Fruit fly (Drosophila melanogaster) whole organism, adult: ENCODE measurements around the gene lbl.

ENCODE experiments used
- CG12768 ChIP-seq: fragments of 200-800 bp; sonication (Bioruptor generic); optimal IDR thresholded peaks from 2 replicates; lab custom pipeline; 2017; ENCODE audit warnings: missing biosample characterization, missing genetic modification characterization, mild to moderate bottlenecking, moderate library complexity, missing genetic modification reagents
- CG5204 ChIP-seq: fragments of 200-800 bp; sonication (Bioruptor generic); optimal IDR thresholded peaks from 2 replicates; lab custom pipeline; 2016; ENCODE audit warnings: missing biosample characterization, missing genetic modification characterization
- CG7101 ChIP-seq: fragments of 200-800 bp; sonication (Bioruptor generic); optimal IDR thresholded peaks from 2 replicates; lab custom pipeline; 2018; ENCODE audit warnings: missing biosample characterization, mild to moderate bottlenecking, missing genetic modification characterization, moderate library complexity
- Clk ChIP-seq: fragments of 200-800 bp; sonication (Bioruptor generic); optimal IDR thresholded peaks from 2 replicates; lab custom pipeline; 2017; ENCODE audit warnings: missing biosample characterization, missing genetic modification characterization
- Hr96 ChIP-seq: fragments of 200-800 bp; sonication (Bioruptor generic); optimal IDR thresholded peaks from 2 replicates; lab custom pipeline; 2016; ENCODE audit warnings: missing biosample characterization, missing genetic modification characterization
- Mnt ChIP-seq: fragments of 200-800 bp; sonication (Bioruptor generic); optimal IDR thresholded peaks from 2 replicates; lab custom pipeline; 2016; ENCODE audit warnings: missing biosample characterization, mild to moderate bottlenecking, missing genetic modification characterization
- bab1 ChIP-seq: fragments of 200-800 bp; sonication (Bioruptor generic); optimal IDR thresholded peaks from 3 replicates; lab custom pipeline; 2019; ENCODE audit warnings: missing biosample characterization, mild to moderate bottlenecking, missing genetic modification characterization, moderate library complexity
- cic ChIP-seq: fragments of 200-800 bp; sonication (Bioruptor generic); optimal IDR thresholded peaks from 2 replicates; lab custom pipeline; 2017; ENCODE audit warnings: missing biosample characterization, mild to moderate bottlenecking, missing genetic modification characterization, moderate library complexity
- cnc ChIP-seq, 2 experiments: fragments of >200 bp; optimal IDR thresholded peaks; 2 replicates each; lab custom pipeline; 2017
- kay ChIP-seq: fragments of 200-800 bp; sonication (Bioruptor generic); peaks from one replicate; lab custom pipeline; 2016; ENCODE audit warnings: missing biosample characterization, missing genetic modification characterization, borderline replicate concordance
- pad ChIP-seq: fragments of 200-800 bp; sonication (Bioruptor generic); optimal IDR thresholded peaks from 3 replicates; lab custom pipeline; 2017; ENCODE audit warnings: missing biosample characterization, missing genetic modification characterization, mild to moderate bottlenecking, moderate library complexity, missing genetic modification reagents
- tj ChIP-seq: fragments of 200-800 bp; sonication (Bioruptor generic); optimal IDR thresholded peaks from 3 replicates; lab custom pipeline; 2017; ENCODE audit warnings: missing biosample characterization, mild to moderate bottlenecking, missing genetic modification characterization, moderate library complexity
- toe ChIP-seq: fragments of 200-800 bp; sonication (Bioruptor generic); optimal IDR thresholded peaks from 2 replicates; lab custom pipeline; 2016; ENCODE audit warnings: missing biosample characterization, missing genetic modification characterization

DNA sequence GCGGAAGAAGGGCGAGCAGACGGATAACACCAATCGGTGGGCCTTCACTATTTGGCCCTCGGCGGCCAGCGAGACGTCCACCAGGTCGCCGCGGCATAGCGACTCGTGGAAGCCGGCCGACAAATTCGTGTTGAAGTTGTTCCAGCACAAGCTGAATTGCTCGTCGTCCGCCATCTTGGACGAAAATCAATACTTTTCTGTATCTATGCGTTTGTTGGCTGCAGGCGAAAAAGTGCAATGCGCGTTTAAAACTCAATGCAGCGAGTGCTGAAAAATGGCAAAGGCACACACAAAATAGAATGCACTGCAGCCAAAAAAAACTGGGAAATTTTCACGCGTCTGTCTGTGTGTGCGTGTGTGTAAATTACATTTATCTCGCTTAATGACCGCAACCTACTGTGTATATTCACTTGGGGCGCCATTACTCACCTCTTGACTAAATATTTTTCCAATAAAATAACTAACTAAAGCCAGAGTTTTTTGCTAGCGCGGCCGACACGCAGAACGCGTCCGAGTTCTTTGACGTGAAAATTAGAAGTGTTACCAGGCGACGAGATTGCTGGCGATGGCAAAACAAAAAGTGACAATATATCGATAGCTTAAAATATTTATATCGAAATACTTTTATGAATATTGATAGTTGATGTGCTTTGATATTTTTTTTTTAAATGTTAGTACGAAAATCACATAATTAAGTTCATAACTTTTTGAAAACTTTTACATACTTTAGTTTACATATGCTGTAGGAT is 56.9 kb downstream of the lbl start:
- TF ChIP-seq CG12768 = no peak
- TF ChIP-seq CG5204 = no peak
- TF ChIP-seq Mnt = peak; percentile 51
- peak; percentile 72 for TF ChIP-seq kay (GFP tag; lab: Kevin White, UChicago)
- TF ChIP-seq toe (GFP tag; lab: Kevin White, UChicago) = no peak
- no peak for TF ChIP-seq Clk
- no peak for TF ChIP-seq Hr96 (GFP tag; lab: Kevin White, UChicago)
- TF ChIP-seq cic (GFP tag; lab: Kevin White, UChicago) = no peak
- no peak for TF ChIP-seq pad (GFP tag; lab: Kevin White, UChicago)
- TF ChIP-seq cnc (optimal IDR thresholded peaks at IDR 0.05; lab: Kevin White, UChicago) = no peak
- peak; percentile 33 for TF ChIP-seq bab1 (GFP tag; lab: Kevin White, UChicago)
- peak; percentile 48 for TF ChIP-seq tj (GFP tag; lab: Kevin White, UChicago)
- TF ChIP-seq CG7101 (tag; lab: Kevin White, UChicago) = peak; percentile 22
